Worm (Caenorhabditis elegans) whole organism, midembryonic: Measurements from ENCODE around the gene wrt-1.

ENCODE experiments used
- T22C8.4 ChIP-seq: fragments of 200-800 bp; sonication (Bioruptor generic); IDR thresholded peaks from 2 replicates; pipeline ENCODE4 v1.3.6; 2022; ENCODE audit warnings: missing genetic modification characterization, missing compliant biosample characterization
- flt-1 ChIP-seq: fragments of 200-800 bp; sonication (Bioruptor generic); IDR thresholded peaks from 2 replicates; pipeline ENCODE4 v1.3.6; 2022; ENCODE audit warnings: missing genetic modification characterization, missing compliant biosample characterization
- ref-1 ChIP-seq: fragments of 200-800 bp; sonication (Bioruptor generic); conservative IDR thresholded peaks from 2 replicates; pipeline ENCODE4 v1.3.6; 2022; ENCODE audit warnings: missing genetic modification reagents, missing genetic modification characterization, missing compliant biosample characterization
- ztf-23 ChIP-seq: fragments of 200-800 bp; sonication (Bioruptor generic); IDR thresholded peaks from 2 replicates; pipeline ENCODE4 v1.3.6; 2022; ENCODE audit warnings: missing genetic modification reagents, missing genetic modification characterization, missing compliant biosample characterization

- no peak for TF ChIP-seq flt-1 (GFP tag; lab: Robert Waterston, UW)
- no peak for TF ChIP-seq ref-1 (GFP tag; lab: Robert Waterston, UW)
- TF ChIP-seq ztf-23: no peak
- no peak for TF ChIP-seq T22C8.4 (GFP tag; lab: Robert Waterston, UW)
These were observed 36.6 kb upstream of the wrt-1 start, which contains the start of gene R10H1.1 for ce11 chrII:7494155-7494554.
